Worm (Caenorhabditis elegans) whole organism, midembryonic: ENCODE results near the gene rfl-1.

ENCODE experiments used
- ref-1 ChIP-seq: fragments of 200-800 bp; sonication (Bioruptor generic); conservative IDR thresholded peaks from 2 replicates; pipeline ENCODE4 v1.3.6; 2022; ENCODE audit warnings: missing genetic modification reagents, missing genetic modification characterization, missing compliant biosample characterization
- tab-1 ChIP-seq: fragments of 200-800 bp; sonication (Bioruptor generic); IDR thresholded peaks from 2 replicates; pipeline ENCODE4 v1.3.6; 2022; ENCODE audit warnings: missing genetic modification characterization, missing compliant biosample characterization

- TF ChIP-seq ref-1 (GFP tag; lab: Robert Waterston, UW): no peak
- TF ChIP-seq tab-1 (GFP tag; lab: Robert Waterston, UW): no peak
These were observed 43.2 kb downstream of the rfl-1 start, which contains the start of gene R01H2.4 for ce11 chrIII:7064185-7064584.
